Comparison of ENCODE assay signal across 3 worm cellular contexts in the genomic region with DNA sequence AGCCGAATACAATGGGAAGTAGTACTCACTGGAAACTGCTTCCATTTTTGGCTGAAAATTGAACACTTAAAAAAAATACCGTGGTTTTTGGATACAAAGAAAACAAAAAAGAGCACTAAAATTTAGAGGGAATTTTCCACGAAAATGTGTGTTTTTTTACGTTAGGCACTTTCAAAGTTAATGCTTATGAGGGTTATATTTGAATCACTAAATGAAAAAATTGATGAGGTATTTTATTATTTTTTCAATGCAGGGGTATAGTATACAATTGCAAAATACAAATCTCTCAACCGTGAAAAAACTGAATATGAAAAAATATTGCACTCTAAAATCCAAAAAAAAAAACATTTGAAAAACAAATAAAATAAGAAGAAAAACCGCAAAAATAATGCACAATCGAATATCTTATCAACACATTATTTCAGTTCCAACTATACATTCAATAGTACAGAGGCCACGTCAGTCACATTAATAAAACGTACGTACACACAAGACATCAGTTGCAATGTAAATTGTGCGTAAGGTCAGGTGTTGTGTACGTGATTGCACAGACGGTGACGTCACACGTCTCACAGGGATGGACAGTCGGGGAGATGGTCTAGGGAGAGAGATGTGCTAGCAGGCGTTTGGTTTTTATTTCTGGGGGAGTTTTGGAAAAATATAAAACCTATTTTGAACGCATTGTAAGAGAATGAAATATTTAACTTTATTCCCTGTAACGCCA.
A peak's percentile ranks its signal among the peaks of the same experiment; 100 is the strongest.
TF ChIP-seq lines count a peak whose summit lies in the region.

A gene (minus strand): TSS at position 51 of the 724 bp plus-strand sequence.

TF ChIP-seq in whole organism, L1 larva, 84 proteins besides CTCF, POLR2A, EP300 and RAD21 (continued from another document and continues in another):
- TF ChIP-seq isw-1 (GFP tag; IDR thresholded peaks at IDR 0.05; lab: Robert Waterston, UW) (no peak), unc-30 (tag; optimal IDR thresholded peaks at IDR 0.05; lab: Kevin White, UChicago) (no peak), unc-62 (GFP tag; optimal IDR thresholded peaks at IDR 0.05; lab: Kevin White, UChicago) (no peak), elt-2 (tag; optimal IDR thresholded peaks at IDR 0.05; lab: Kevin White, UChicago) (peak; percentile 69), nhr-76 (tag; optimal IDR thresholded peaks at IDR 0.05; lab: Kevin White, UChicago) (no peak), nhr-237 (tag; optimal IDR thresholded peaks at IDR 0.05; lab: Kevin White, UChicago) (no peak), ztf-11 (tag; optimal IDR thresholded peaks at IDR 0.05; lab: Kevin White, UChicago) (no peak), lin-35 (GFP tag; optimal IDR thresholded peaks at IDR 0.05; lab: Kevin White, UChicago) (peak; percentile 17 to 79), ces-1 (GFP tag; optimal IDR thresholded peaks at IDR 0.05; lab: Kevin White, UChicago) (no peak), mef-2 (tag; optimal IDR thresholded peaks at IDR 0.05; lab: Kevin White, UChicago) (no peak), C34B4.2 (tag; optimal IDR thresholded peaks at IDR 0.05; lab: Kevin White, UChicago) (no peak), zag-1 (tag; optimal IDR thresholded peaks at IDR 0.05; lab: Kevin White, UChicago) (no peak), F16B12.6 (tag; optimal IDR thresholded peaks at IDR 0.05; lab: Kevin White, UChicago) (peak; percentile 87), nhr-12 (tag; optimal IDR thresholded peaks at IDR 0.05; lab: Kevin White, UChicago) (no peak), nhr-47 (tag; optimal IDR thresholded peaks at IDR 0.05; lab: Kevin White, UChicago) (peak; percentile 49), ceh-90 (tag; optimal IDR thresholded peaks at IDR 0.05; lab: Kevin White, UChicago) (no peak), nhr-77 (tag; optimal IDR thresholded peaks at IDR 0.05; lab: Kevin White, UChicago) (no peak), snpc-4 (tag; optimal IDR thresholded peaks at IDR 0.05; lab: Kevin White, UChicago) (no peak), unc-86 (tag; optimal IDR thresholded peaks at IDR 0.05; lab: Kevin White, UChicago) (no peak), lin-14 (GFP tag; optimal IDR thresholded peaks at IDR 0.05; lab: Kevin White, UChicago) (peak; percentile 54), C16A3.4 (tag; optimal IDR thresholded peaks at IDR 0.05; lab: Kevin White, UChicago) (peak; percentile 44), ceh-8 (GFP tag; optimal IDR thresholded peaks at IDR 0.05; lab: Kevin White, UChicago) (no peak), irx-1 (tag; optimal IDR thresholded peaks at IDR 0.05; lab: Kevin White, UChicago) (peak; percentile 1), sptf-1 (tag; optimal IDR thresholded peaks at IDR 0.05; lab: Kevin White, UChicago) (no peak), snu-23 (GFP tag; optimal IDR thresholded peaks at IDR 0.05; lab: Kevin White, UChicago) (peak; percentile 74), unc-98 (GFP tag; IDR thresholded peaks at IDR 0.05; lab: Robert Waterston, UW) (no peak), swsn-7 (tag; optimal IDR thresholded peaks at IDR 0.05; lab: Kevin White, UChicago) (peak; percentile 46), hlh-4 (tag; optimal IDR thresholded peaks at IDR 0.05; lab: Kevin White, UChicago) (no peak), elt-3 (tag; optimal IDR thresholded peaks at IDR 0.05; lab: Kevin White, UChicago) (peak in 2 of 6 experiments; percentile 3 to 27), lin-39 (tag; optimal IDR thresholded peaks at IDR 0.05; lab: Kevin White, UChicago) (no peak), zip-4 (GFP tag; optimal IDR thresholded peaks at IDR 0.05; lab: Kevin White, UChicago) (no peak), lin-15B (tag; optimal IDR thresholded peaks at IDR 0.05; lab: Kevin White, UChicago) (no peak), nhr-85 (tag; lab: Kevin White, UChicago) (peak; percentile 82), ceh-63 (GFP tag; optimal IDR thresholded peaks at IDR 0.05; lab: Kevin White, UChicago) (no peak), C04F5.9 (tag; optimal IDR thresholded peaks at IDR 0.05; lab: Kevin White, UChicago) (no peak), nhr-20 (tag; optimal IDR thresholded peaks at IDR 0.05; lab: Kevin White, UChicago) (peak; percentile 73), unc-130 (tag; optimal IDR thresholded peaks at IDR 0.05; lab: Kevin White, UChicago) (no peak), dpl-1 (GFP tag; optimal IDR thresholded peaks at IDR 0.05; lab: Kevin White, UChicago) (peak in 2 of 3 experiments; percentile 55 to 61), blmp-1 (tag; optimal IDR thresholded peaks at IDR 0.05; lab: Kevin White, UChicago) (peak; percentile 57), mdl-1 (tag; optimal IDR thresholded peaks at IDR 0.05; lab: Kevin White, UChicago) (no peak), lin-13 (GFP tag; optimal IDR thresholded peaks at IDR 0.05; lab: Kevin White, UChicago) (no peak), ets-5 (GFP tag; IDR thresholded peaks at IDR 0.05; lab: Robert Waterston, UW) (no peak)

TF ChIP-seq in whole organism, L2 larva, 48 proteins besides CTCF, POLR2A, EP300 and RAD21 (continued from another document):
- no peak for TF ChIP-seq snpc-4 (tag; optimal IDR thresholded peaks at IDR 0.05; lab: Kevin White, UChicago)
- peak; percentile 50 for TF ChIP-seq sma-3 (GFP tag; optimal IDR thresholded peaks at IDR 0.05; lab: Kevin White, UChicago)
- peak; percentile 29 for TF ChIP-seq nhr-129 (tag; optimal IDR thresholded peaks at IDR 0.05; lab: Kevin White, UChicago)
- no peak for TF ChIP-seq nhr-237 (tag; optimal IDR thresholded peaks at IDR 0.05; lab: Kevin White, UChicago)
- TF ChIP-seq nhr-21 (tag; optimal IDR thresholded peaks at IDR 0.05; lab: Kevin White, UChicago): no peak
- no peak for TF ChIP-seq egl-27 (tag; optimal IDR thresholded peaks at IDR 0.05; lab: Kevin White, UChicago)
- TF ChIP-seq nhr-25 (tag; optimal IDR thresholded peaks at IDR 0.05; lab: Kevin White, UChicago): peak; percentile 23
- no peak for TF ChIP-seq nhr-11 (tag; optimal IDR thresholded peaks at IDR 0.05; lab: Kevin White, UChicago)
- TF ChIP-seq lin-39 (tag; optimal IDR thresholded peaks at IDR 0.05; lab: Kevin White, UChicago): no peak
- TF ChIP-seq lin-13 (GFP tag; optimal IDR thresholded peaks at IDR 0.05; lab: Kevin White, UChicago): no peak

TF ChIP-seq in whole organism, L4 larva, 104 proteins besides CTCF, POLR2A, EP300 and RAD21 (continued from another document):
- TF ChIP-seq attf-4 (tag; optimal IDR thresholded peaks at IDR 0.05; lab: Kevin White, UChicago) (no peak), saeg-2 (GFP tag; IDR thresholded peaks at IDR 0.05; lab: Robert Waterston, UW) (no peak), mep-1 (tag; optimal IDR thresholded peaks at IDR 0.05; lab: Kevin White, UChicago) (peak; percentile 45), lin-38 (GFP tag; IDR thresholded peaks at IDR 0.05; lab: Robert Waterston, UW) (peak; percentile 51), ceh-32 (tag; optimal IDR thresholded peaks at IDR 0.05; lab: Kevin White, UChicago; ENCODE audit: poor library complexity) (no peak), lin-15B (tag; optimal IDR thresholded peaks at IDR 0.05; lab: Kevin White, UChicago) (no peak), ZK337.2 (GFP tag; IDR thresholded peaks at IDR 0.05; lab: Robert Waterston, UW) (no peak), zag-1 (tag; optimal IDR thresholded peaks at IDR 0.05; lab: Kevin White, UChicago) (no peak), fos-1 (tag; optimal IDR thresholded peaks at IDR 0.05; lab: Kevin White, UChicago) (no peak), ceh-20 (GFP tag; IDR thresholded peaks at IDR 0.05; lab: Robert Waterston, UW) (no peak), hif-1 (tag; optimal IDR thresholded peaks at IDR 0.05; lab: Kevin White, UChicago) (peak in 1 of 2 experiments; percentile 44), jun-1 (tag; optimal IDR thresholded peaks at IDR 0.05; lab: Kevin White, UChicago) (no peak), Y105C5A.15 (GFP tag; IDR thresholded peaks at IDR 0.05; lab: Robert Waterston, UW) (no peak), nhr-25 (tag; optimal IDR thresholded peaks at IDR 0.05; lab: Kevin White, UChicago; ENCODE audit: borderline replicate concordance, insufficient read depth) (no peak), F37D6.2 (tag; optimal IDR thresholded peaks at IDR 0.05; lab: Kevin White, UChicago) (no peak), pha-4 (GFP tag; IDR thresholded peaks at IDR 0.05; lab: Robert Waterston, UW) (no peak), pha-4 (tag; optimal IDR thresholded peaks at IDR 0.05; lab: Kevin White, UChicago) (peak; percentile 14), snpc-1.2 (GFP tag; IDR thresholded peaks at IDR 0.05; lab: Robert Waterston, UW) (no peak), R02D3.7 (tag; optimal IDR thresholded peaks at IDR 0.05; lab: Kevin White, UChicago) (no peak), nhr-41 (GFP tag; IDR thresholded peaks at IDR 0.05; lab: Robert Waterston, UW) (no peak), aly-2 (tag; optimal IDR thresholded peaks at IDR 0.05; lab: Kevin White, UChicago) (no peak), ZK546.5 (tag; optimal IDR thresholded peaks at IDR 0.05; lab: Kevin White, UChicago) (no peak), daf-16 (GFP tag; optimal IDR thresholded peaks at IDR 0.05; lab: Kevin White, UChicago) (peak in 1 of 2 experiments; percentile 68), daf-16 (tag; optimal IDR thresholded peaks at IDR 0.05; lab: Kevin White, UChicago) (peak; percentile 80), ceh-62 (tag; optimal IDR thresholded peaks at IDR 0.05; lab: Kevin White, UChicago) (no peak), dmd-8 (GFP tag; IDR thresholded peaks at IDR 0.05; lab: Robert Waterston, UW) (0 out of 2 replicates have a peak, but pooled peaks have one; percentile 37), daf-8 (GFP tag; IDR thresholded peaks at IDR 0.05; lab: Robert Waterston, UW) (no peak), F10B5.3 (tag; optimal IDR thresholded peaks at IDR 0.05; lab: Kevin White, UChicago) (no peak), aha-1 (tag; lab: Kevin White, UChicago) (peak; percentile 86), snpc-4 (tag; optimal IDR thresholded peaks at IDR 0.05; lab: Kevin White, UChicago) (no peak), vab-7 (GFP tag; IDR thresholded peaks at IDR 0.05; lab: Robert Waterston, UW) (no peak), ztf-11 (tag; optimal IDR thresholded peaks at IDR 0.05; lab: Kevin White, UChicago) (no peak), duxl-1 (tag; optimal IDR thresholded peaks at IDR 0.05; lab: Kevin White, UChicago; ENCODE audit: poor library complexity) (no peak), zfp-2 (tag; optimal IDR thresholded peaks at IDR 0.05; lab: Kevin White, UChicago) (no peak), nhr-111 (GFP tag; optimal IDR thresholded peaks at IDR 0.05; lab: Kevin White, UChicago) (no peak), T20F7.1 (GFP tag; optimal IDR thresholded peaks at IDR 0.05; lab: Kevin White, UChicago) (peak; percentile 53), nhr-28 (tag; optimal IDR thresholded peaks at IDR 0.05; lab: Kevin White, UChicago) (peak; percentile 70), zip-11 (GFP tag; IDR thresholded peaks at IDR 0.05; lab: Robert Waterston, UW) (no peak), dmd-6 (GFP tag; IDR thresholded peaks at IDR 0.05; lab: Robert Waterston, UW) (peak; percentile 79), dve-1 (tag; optimal IDR thresholded peaks at IDR 0.05; lab: Kevin White, UChicago; ENCODE audit: insufficient read depth) (peak; percentile 71)
TF ChIP-seq in whole organism, L4 larva: peak in this region for 32.
